Fruit fly (Drosophila melanogaster): ENCODE measurements around the gene CrebA.

CrebA gene

DNA sequence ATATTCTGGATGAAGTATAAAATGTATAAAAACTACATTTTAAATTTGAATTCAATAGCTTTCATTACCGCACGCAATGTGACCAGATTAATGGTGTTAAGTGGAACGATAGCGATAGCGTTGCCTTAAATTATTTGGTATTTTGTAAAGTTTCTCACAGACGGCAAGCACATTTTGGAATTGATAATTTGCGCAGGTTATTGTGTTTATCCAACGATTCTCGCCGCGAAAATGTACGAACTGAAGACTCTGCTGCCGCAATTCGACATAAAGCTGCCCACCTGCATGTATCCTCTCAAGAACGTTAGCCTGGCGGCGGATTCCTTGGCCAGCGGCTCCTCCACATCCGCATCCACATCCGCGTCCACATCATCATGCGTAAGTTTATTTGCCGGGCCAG, 48.3 kb downstream of the CrebA start, which contains the start of gene AIMP2 (continued):
- TF ChIP-seq Bgb (GFP tag; IDR thresholded peaks at IDR 0.05; ENCODE audit: partially characterized antibody) (peak; percentile 35), Nf-YB (GFP tag; optimal IDR thresholded peaks at IDR 0.05) (no peak), CG6791 (GFP tag; IDR thresholded peaks at IDR 0.05; ENCODE audit: partially characterized antibody) (peak; percentile 30; the same call in 1 of the 3 replicates), CG6254 (GFP tag; optimal IDR thresholded peaks at IDR 0.05) (no peak), Aef1 (GFP tag; IDR thresholded peaks at IDR 0.05) (no peak), run (tag; optimal IDR thresholded peaks at IDR 0.05) (no peak), lbe (GFP tag; optimal IDR thresholded peaks at IDR 0.05) (no peak), stwl (tag; optimal IDR thresholded peaks at IDR 0.05) (peak; percentile 70), CG9817 (tag; optimal IDR thresholded peaks at IDR 0.05) (no peak), Atf3 (GFP tag; optimal IDR thresholded peaks at IDR 0.05) (no peak), zfh2 (GFP tag; optimal IDR thresholded peaks at IDR 0.05) (no peak), CG17359 (tag; optimal IDR thresholded peaks at IDR 0.05) (no peak), CG1529 (GFP tag; optimal IDR thresholded peaks at IDR 0.05) (no peak), sens (GFP tag) (no peak), YL-1 (GFP tag; optimal IDR thresholded peaks at IDR 0.05) (peak; percentile 66), sc (optimal IDR thresholded peaks at IDR 0.05) (no peak), sc (GFP tag; optimal IDR thresholded peaks at IDR 0.05) (no peak), CG18764 (GFP tag; optimal IDR thresholded peaks at IDR 0.05) (no peak), MESR4 (GFP tag; optimal IDR thresholded peaks at IDR 0.05) (peak; percentile 76), CG6654 (GFP tag; optimal IDR thresholded peaks at IDR 0.05) (no peak), CG13287 (GFP tag; IDR thresholded peaks at IDR 0.05; ENCODE audit: partially characterized antibody) (peak; percentile 55), CG9609 (GFP tag; optimal IDR thresholded peaks at IDR 0.05) (no peak), gfzf (GFP tag; optimal IDR thresholded peaks at IDR 0.05) (peak; percentile 80), HLHmδ (GFP tag; optimal IDR thresholded peaks at IDR 0.05) (no peak), nerfin-2 (GFP tag; IDR thresholded peaks at IDR 0.05; ENCODE audit: partially characterized antibody) (no peak), emc (GFP tag; optimal IDR thresholded peaks at IDR 0.05) (no peak), CG14965 (GFP tag; optimal IDR thresholded peaks at IDR 0.05; ENCODE audit: borderline replicate concordance) (no peak), Hsf (GFP tag; optimal IDR thresholded peaks at IDR 0.05) (no peak), Six4 (GFP tag; optimal IDR thresholded peaks at IDR 0.05) (no peak), pho (GFP tag; optimal IDR thresholded peaks at IDR 0.05) (no peak), CG9437 (GFP tag; optimal IDR thresholded peaks at IDR 0.05) (no peak), CG3847 (GFP tag; IDR thresholded peaks at IDR 0.05) (peak; percentile 24; the same call in 1 of the 2 replicates), danr (GFP tag; IDR thresholded peaks at IDR 0.05) (no peak), CG7963 (GFP tag; IDR thresholded peaks at IDR 0.05; ENCODE audit: partially characterized antibody) (no peak), Dref (GFP tag; IDR thresholded peaks at IDR 0.05) (peak; percentile 71), NK7.1 (GFP tag; optimal IDR thresholded peaks at IDR 0.05) (no peak), Max (GFP tag; optimal IDR thresholded peaks at IDR 0.05) (no peak), corto (GFP tag; optimal IDR thresholded peaks at IDR 0.05) (no peak), CG2116 (GFP tag; optimal IDR thresholded peaks at IDR 0.05) (peak; percentile 39), pzg (GFP tag; optimal IDR thresholded peaks at IDR 0.05) (peak; percentile 66), psq (GFP tag; optimal IDR thresholded peaks at IDR 0.05) (no peak), CG1602 (GFP tag; optimal IDR thresholded peaks at IDR 0.05) (no peak), CG30431 (GFP tag; optimal IDR thresholded peaks at IDR 0.05) (no peak), Rx (GFP tag; IDR thresholded peaks at IDR 0.05) (no peak), HmgZ (tag; optimal IDR thresholded peaks at IDR 0.05) (no peak), schlank (tag; optimal IDR thresholded peaks at IDR 0.05) (no peak), CG4282 (GFP tag; optimal IDR thresholded peaks at IDR 0.05) (no peak), CG10267 (tag; optimal IDR thresholded peaks at IDR 0.05) (peak; percentile 18), wek (GFP tag; optimal IDR thresholded peaks at IDR 0.05) (no peak), Pdp1 (GFP tag; optimal IDR thresholded peaks at IDR 0.05) (peak in 1 of 2 experiments; percentile 34), CG13624 (GFP tag; optimal IDR thresholded peaks at IDR 0.05) (no peak)

Measured in whole organism, embryonic.